Fruit fly (Drosophila melanogaster) whole organism, embryonic: ENCODE measurements around the gene eEF1alpha2.

Experiments
- CG10543 ChIP-seq: fragments of 200-800 bp; sonication (Bioruptor generic); optimal IDR thresholded peaks from 3 replicates; lab custom pipeline; 2017; ENCODE audit warnings: missing biosample characterization, mild to moderate bottlenecking, missing genetic modification characterization, moderate library complexity
- CG10565 ChIP-seq: fragments of 200-800 bp; sonication (Bioruptor generic); optimal IDR thresholded peaks from 3 replicates; lab custom pipeline; 2016; ENCODE audit warnings: missing biosample characterization, mild to moderate bottlenecking, missing genetic modification characterization
- CG11696 ChIP-seq: fragments of 200-800 bp; sonication (Bioruptor generic); IDR thresholded peaks from 2 replicates; pipeline ENCODE4 v1.3.6; 2022; ENCODE audit warnings: missing biosample characterization, missing genetic modification characterization
- CG13775 ChIP-seq: fragments of 200-800 bp; sonication (Bioruptor generic); optimal IDR thresholded peaks from 3 replicates; lab custom pipeline; 2017; ENCODE audit warnings: missing biosample characterization, mild to moderate bottlenecking, missing genetic modification characterization
- CG13894 ChIP-seq: fragments of 200-800 bp; sonication (Bioruptor generic); optimal IDR thresholded peaks from 3 replicates; lab custom pipeline; 2018; ENCODE audit warnings: missing biosample characterization, mild to moderate bottlenecking, missing genetic modification characterization, moderate library complexity
- CG16813 ChIP-seq: fragments of 200-800 bp; sonication (Bioruptor generic); IDR thresholded peaks from 3 replicates; pipeline ENCODE4 v1.3.6; 2022; ENCODE audit warnings: missing biosample characterization, missing genetic modification characterization; ENCODE audit not compliant: partially characterized antibody
- CG17361 ChIP-seq: fragments of 200-800 bp; sonication (Bioruptor generic); IDR thresholded peaks from 3 replicates; pipeline ENCODE4 v1.3.6; 2022; ENCODE audit warnings: missing biosample characterization, missing genetic modification characterization
- CG17612 ChIP-seq: fragments of 200-800 bp; sonication (Bioruptor generic); IDR thresholded peaks from 2 replicates; pipeline ENCODE4 v1.3.6; 2022; ENCODE audit warnings: missing biosample characterization, missing genetic modification characterization
- CG17802 ChIP-seq: fragments of 200-800 bp; sonication (Bioruptor generic); optimal IDR thresholded peaks from 2 replicates; lab custom pipeline; 2018; ENCODE audit warnings: missing biosample characterization, mild to moderate bottlenecking, missing genetic modification characterization, moderate library complexity
- CG18262 ChIP-seq: fragments of 200-800 bp; optimal IDR thresholded peaks from 3 replicates; lab custom pipeline; 2019; ENCODE audit warnings: missing biosample characterization, mild to moderate bottlenecking, missing genetic modification characterization, moderate library complexity
- CG18476 ChIP-seq: fragments of 200-800 bp; sonication (Bioruptor generic); optimal IDR thresholded peaks from 2 replicates; lab custom pipeline; 2016; ENCODE audit warnings: missing biosample characterization, mild to moderate bottlenecking, missing genetic modification characterization
- CG2116 ChIP-seq: fragments of 200-800 bp; sonication (Bioruptor generic); optimal IDR thresholded peaks from 3 replicates; lab custom pipeline; 2018; ENCODE audit warnings: missing biosample characterization, mild to moderate bottlenecking, missing genetic modification characterization
- CG2120 ChIP-seq: fragments of 200-800 bp; sonication (Bioruptor generic); optimal IDR thresholded peaks from 3 replicates; lab custom pipeline; 2016; ENCODE audit warnings: missing biosample characterization, missing genetic modification characterization
- CG31388 ChIP-seq: fragments of 200-800 bp; sonication (Bioruptor generic); optimal IDR thresholded peaks from 2 replicates; lab custom pipeline; 2016; ENCODE audit warnings: missing biosample characterization, missing genetic modification characterization
- CG3281 ChIP-seq: fragments of 200-800 bp; sonication (Bioruptor generic); optimal IDR thresholded peaks from 3 replicates; lab custom pipeline; 2017; ENCODE audit warnings: missing biosample characterization, mild to moderate bottlenecking, missing genetic modification characterization
- CG4282 ChIP-seq: fragments of 200-800 bp; sonication (Bioruptor generic); optimal IDR thresholded peaks from 2 replicates; lab custom pipeline; 2016; ENCODE audit warnings: missing biosample characterization, missing genetic modification characterization
- CG4360 ChIP-seq: fragments of 200-800 bp; sonication (Bioruptor generic); IDR thresholded peaks from 2 replicates; pipeline ENCODE4 v1.3.6; 2022; ENCODE audit warnings: missing biosample characterization, missing genetic modification characterization
- CG4730 ChIP-seq: fragments of 200-800 bp; sonication (Bioruptor generic); IDR thresholded peaks from 2 replicates; pipeline ENCODE4 v1.3.6; 2022; ENCODE audit warnings: missing biosample characterization, missing genetic modification characterization
- CG5245 ChIP-seq: fragments of 200-800 bp; sonication (Bioruptor generic); optimal IDR thresholded peaks from 3 replicates; lab custom pipeline; 2016; ENCODE audit warnings: missing biosample characterization, missing genetic modification characterization
- CG6654 ChIP-seq: fragments of 200-800 bp; sonication (Bioruptor generic); optimal IDR thresholded peaks from 2 replicates; lab custom pipeline; 2017; ENCODE audit warnings: missing biosample characterization, mild to moderate bottlenecking, missing genetic modification characterization
- CG8089 ChIP-seq: fragments of 200-800 bp; sonication (Bioruptor generic); optimal IDR thresholded peaks from 3 replicates; lab custom pipeline; 2016; ENCODE audit warnings: missing biosample characterization, missing genetic modification characterization
- CG8290 ChIP-seq, 3 experiments: fragments of 200-800 bp; sonication (Bioruptor generic); optimal IDR thresholded peaks; 2 replicates each; lab custom pipeline; 2016 to 2019; ENCODE audit warnings: missing biosample characterization in 3 of 3, missing genetic modification characterization in 3 of 3, mild to moderate bottlenecking in 2 of 3, moderate library complexity in 1 of 3
- CG8765 ChIP-seq: fragments of 200-800 bp; sonication (Bioruptor generic); IDR thresholded peaks from 2 replicates; pipeline ENCODE4 v1.3.6; 2022; ENCODE audit warnings: missing biosample characterization, missing genetic modification characterization
- CG8944 ChIP-seq: fragments of 200-800 bp; sonication (Bioruptor generic); optimal IDR thresholded peaks from 3 replicates; lab custom pipeline; 2016; ENCODE audit warnings: missing biosample characterization, missing genetic modification characterization
- Deaf1 ChIP-seq: fragments of 200-800 bp; optimal IDR thresholded peaks from 3 replicates; lab custom pipeline; 2019; ENCODE audit warnings: missing biosample characterization, mild to moderate bottlenecking, missing genetic modification characterization, moderate library complexity
- E2f2 ChIP-seq: fragments of 200-800 bp; sonication (Bioruptor generic); IDR thresholded peaks from 2 replicates; pipeline ENCODE4 v1.3.6; 2022; ENCODE audit warnings: missing biosample characterization, missing genetic modification characterization
- Ets65A ChIP-seq: fragments of 200-800 bp; sonication (Bioruptor generic); peaks from one replicate; lab custom pipeline; 2016; ENCODE audit warnings: missing biosample characterization, missing genetic modification characterization
- HmgD ChIP-seq: fragments of 200-800 bp; sonication (Bioruptor generic); optimal IDR thresholded peaks from 3 replicates; lab custom pipeline; 2016; ENCODE audit warnings: missing biosample characterization, missing genetic modification characterization
- Meics ChIP-seq: fragments of 200-800 bp; sonication (Bioruptor generic); optimal IDR thresholded peaks from 2 replicates; lab custom pipeline; 2017; ENCODE audit warnings: missing biosample characterization, mild to moderate bottlenecking, missing genetic modification characterization
- Nf-YA ChIP-seq: fragments of 200-800 bp; sonication (Bioruptor generic); IDR thresholded peaks from 2 replicates; pipeline ENCODE4 v1.3.6; 2022; ENCODE audit warnings: missing biosample characterization, missing genetic modification characterization
- Optix ChIP-seq: fragments of 200-800 bp; sonication (Bioruptor generic); IDR thresholded peaks from 3 replicates; pipeline ENCODE4 v1.3.6; 2022; ENCODE audit warnings: missing biosample characterization, missing genetic modification characterization
- Spps ChIP-seq: fragments of 200-800 bp; sonication (Bioruptor generic); optimal IDR thresholded peaks from 2 replicates; lab custom pipeline; 2018; ENCODE audit warnings: missing biosample characterization, mild to moderate bottlenecking, missing genetic modification characterization
- Xbp1 ChIP-seq: fragments of 200-800 bp; sonication (Bioruptor generic); optimal IDR thresholded peaks from 3 replicates; lab custom pipeline; 2016; ENCODE audit warnings: missing biosample characterization, mild to moderate bottlenecking, missing genetic modification characterization
- al ChIP-seq: fragments of 200-800 bp; sonication (Bioruptor generic); IDR thresholded peaks from 2 replicates; pipeline ENCODE4 v1.3.6; 2022; ENCODE audit warnings: missing biosample characterization, missing genetic modification characterization
- az2 ChIP-seq: fragments of 200-800 bp; sonication (Bioruptor generic); optimal IDR thresholded peaks from 3 replicates; lab custom pipeline; 2016; ENCODE audit warnings: missing biosample characterization, missing genetic modification characterization
- bsh ChIP-seq, 2 experiments: fragments of 200-800 bp; sonication (Bioruptor generic); optimal IDR thresholded peaks; 2 replicates each; lab custom pipeline; 2017 to 2018; ENCODE audit warnings: mild to moderate bottlenecking in 2 of 2, missing biosample characterization in 2 of 2, missing genetic modification characterization in 2 of 2, moderate library complexity in 1 of 2
- croc ChIP-seq: fragments of 200-800 bp; sonication (Bioruptor generic); conservative IDR thresholded peaks from 3 replicates; pipeline ENCODE4 v1.3.6; 2022; ENCODE audit warnings: missing biosample characterization, missing genetic modification characterization
- gsb-n ChIP-seq: fragments of 200-800 bp; sonication (Bioruptor generic); optimal IDR thresholded peaks from 3 replicates; lab custom pipeline; 2018; ENCODE audit warnings: missing biosample characterization, mild to moderate bottlenecking, missing genetic modification characterization
- hkb ChIP-seq, 2 experiments: fragments of 200-800 bp in 1 of 2; fragments of >200 bp in 1 of 2; sonication (Bioruptor generic) in 1 of 2; IDR thresholded peaks in 1 of 2; optimal IDR thresholded peaks in 1 of 2; 2 replicates each; pipeline versions ENCODE4 v1.3.6 to Lab custom; 2017 to 2022; ENCODE audit warnings: missing biosample characterization in 1 of 2, missing genetic modification characterization in 1 of 2
- jing ChIP-seq: fragments of 200-800 bp; sonication (Bioruptor generic); optimal IDR thresholded peaks from 2 replicates; lab custom pipeline; 2018; ENCODE audit warnings: missing biosample characterization, mild to moderate bottlenecking, missing genetic modification characterization
- jumu ChIP-seq: fragments of 200-800 bp; sonication (Bioruptor generic); optimal IDR thresholded peaks from 3 replicates; lab custom pipeline; 2016; ENCODE audit warnings: missing biosample characterization, missing genetic modification characterization
- lbe ChIP-seq: fragments of 200-800 bp; sonication (Bioruptor generic); optimal IDR thresholded peaks from 2 replicates; lab custom pipeline; 2016; ENCODE audit warnings: missing biosample characterization, mild to moderate bottlenecking, missing genetic modification characterization
- lola ChIP-seq, 3 experiments: fragments of >200 bp in 2 of 3; fragments of 200-800 bp in 1 of 3; sonication (Bioruptor generic) in 1 of 3; optimal IDR thresholded peaks; 2 replicates each; lab custom pipeline; 2017 to 2019; ENCODE audit warnings: missing biosample characterization in 3 of 3, missing genetic modification characterization in 3 of 3, mild to moderate bottlenecking in 1 of 3, moderate library complexity in 1 of 3
- luna ChIP-seq: fragments of 200-800 bp; sonication (Bioruptor generic); optimal IDR thresholded peaks from 2 replicates; lab custom pipeline; 2016; ENCODE audit warnings: missing biosample characterization, missing genetic modification characterization
- pros ChIP-seq: fragments of 200-800 bp; sonication (Bioruptor generic); optimal IDR thresholded peaks from 3 replicates; lab custom pipeline; 2019; ENCODE audit warnings: missing biosample characterization, mild to moderate bottlenecking, missing genetic modification characterization, moderate library complexity
- ro ChIP-seq: fragments of 200-800 bp; sonication (Bioruptor generic); IDR thresholded peaks from 2 replicates; pipeline ENCODE4 v1.3.6; 2022; ENCODE audit warnings: missing biosample characterization, missing genetic modification characterization
- sqz ChIP-seq: fragments of 200-800 bp; sonication (Bioruptor generic); optimal IDR thresholded peaks from 3 replicates; lab custom pipeline; 2018; ENCODE audit warnings: missing biosample characterization, mild to moderate bottlenecking, missing genetic modification characterization
- wek ChIP-seq: fragments of 200-800 bp; sonication (Bioruptor generic); optimal IDR thresholded peaks from 3 replicates; lab custom pipeline; 2018; ENCODE audit warnings: missing biosample characterization, mild to moderate bottlenecking, missing genetic modification characterization, moderate library complexity

Gene eEF1alpha2

dm6 chr3R:31776583-31777362 is 38.5 kb downstream of the eEF1alpha2 start, which contains the start of the genes CG2126 and faf (continued):
- TF ChIP-seq Ets65A (GFP tag; lab: Kevin White, UChicago) = peak; percentile 82
- peak; percentile 29 for TF ChIP-seq CG6654 (GFP tag; lab: Kevin White, UChicago)
- no peak; the same call in 2 of the 3 replicates for TF ChIP-seq Optix (GFP tag; lab: Robert Waterston, UW)
- peak; percentile 54 for TF ChIP-seq Deaf1
- TF ChIP-seq Nf-YA (GFP tag; lab: Robert Waterston, UW) = peak; percentile 46; the same call in 1 of the 2 replicates
- peak; percentile 77 for TF ChIP-seq CG2120 (GFP tag; lab: Kevin White, UChicago)
- peak; percentile 77 for TF ChIP-seq CG3281 (GFP tag; lab: Kevin White, UChicago)
- TF ChIP-seq CG13775 (GFP tag; lab: Kevin White, UChicago) = peak; percentile 79
- no peak for TF ChIP-seq sqz (GFP tag; lab: Kevin White, UChicago)
- TF ChIP-seq CG8765 (GFP tag; lab: Robert Waterston, UW) = peak; percentile 46; the same call in 1 of the 2 replicates
- peak; percentile 85 for TF ChIP-seq Xbp1 (GFP tag; lab: Kevin White, UChicago)
- peak; percentile 44 for TF ChIP-seq CG8290 (GFP tag; optimal IDR thresholded peaks at IDR 0.05; lab: Kevin White, UChicago)
- TF ChIP-seq CG8290 (tag; optimal IDR thresholded peaks at IDR 0.05; lab: Kevin White, UChicago) = no peak
- TF ChIP-seq CG17802 (tag; lab: Kevin White, UChicago) = peak; percentile 35
- TF ChIP-seq CG5245 (GFP tag; lab: Kevin White, UChicago) = peak; percentile 70
- peak; percentile 52; the same call in 1 of the 2 replicates for TF ChIP-seq CG4730 (GFP tag; lab: Robert Waterston, UW)
- TF ChIP-seq al (GFP tag; lab: Robert Waterston, UW) = peak; percentile 70
- no peak for TF ChIP-seq pros (GFP tag; lab: Kevin White, UChicago)
- peak in 1 of 3 experiments; percentile 72 for TF ChIP-seq lola (GFP tag; optimal IDR thresholded peaks at IDR 0.05; lab: Kevin White, UChicago)
- TF ChIP-seq ro = peak; percentile 23; the same call in 1 of the 2 replicates
- TF ChIP-seq CG10565 (GFP tag; lab: Kevin White, UChicago) = no peak
- no peak for TF ChIP-seq CG4282
- no peak for TF ChIP-seq CG13894 (tag; lab: Kevin White, UChicago)
- TF ChIP-seq bsh (GFP tag; optimal IDR thresholded peaks at IDR 0.05; lab: Kevin White, UChicago) = peak; percentile 15 to 79
- peak; percentile 75 for TF ChIP-seq az2 (GFP tag; lab: Kevin White, UChicago)
- TF ChIP-seq hkb (optimal IDR thresholded peaks at IDR 0.05; lab: Kevin White, UChicago) = no peak
- peak; percentile 79 for TF ChIP-seq hkb (GFP tag; IDR thresholded peaks at IDR 0.05; lab: Robert Waterston, UW)
- TF ChIP-seq CG31388 = peak; percentile 48
- peak; percentile 51 for TF ChIP-seq E2f2 (GFP tag; lab: Robert Waterston, UW)
- peak; percentile 21 for TF ChIP-seq CG8089 (GFP tag; lab: Kevin White, UChicago)
- peak; percentile 55 for TF ChIP-seq lbe (GFP tag; lab: Kevin White, UChicago)
- no peak; the same call in 1 of the 2 replicates for TF ChIP-seq CG17612 (GFP tag; lab: Robert Waterston, UW)
- TF ChIP-seq CG10543 (GFP tag; lab: Kevin White, UChicago) = peak; percentile 83
- 0 out of 3 replicates have a peak, but pooled peaks have one; percentile 35 for TF ChIP-seq croc (GFP tag; lab: Robert Waterston, UW)
- no peak for TF ChIP-seq luna
- TF ChIP-seq CG11696 (GFP tag; lab: Robert Waterston, UW) = peak; percentile 51
- no peak for TF ChIP-seq wek
- peak; percentile 12 for TF ChIP-seq jumu (GFP tag; lab: Kevin White, UChicago)
- TF ChIP-seq jing = no peak
- 0 out of 2 replicates have a peak, but pooled peaks have one; percentile 22 for TF ChIP-seq CG4360 (GFP tag; lab: Robert Waterston, UW)
- TF ChIP-seq CG17361 (GFP tag; lab: Robert Waterston, UW) = peak; percentile 91
- peak; percentile 40 for TF ChIP-seq CG18476 (GFP tag; lab: Kevin White, UChicago)
- TF ChIP-seq CG18262 (tag; lab: Kevin White, UChicago) = peak; percentile 87
- TF ChIP-seq CG8944 (GFP tag; lab: Kevin White, UChicago) = peak; percentile 31
- TF ChIP-seq CG16813 = peak; percentile 46; the same call in 1 of the 3 replicates
- TF ChIP-seq HmgD (GFP tag; lab: Kevin White, UChicago) = no peak
- peak; percentile 67 for TF ChIP-seq gsb-n (tag; lab: Kevin White, UChicago)
- TF ChIP-seq CG2116 (GFP tag; lab: Kevin White, UChicago) = peak; percentile 75
- peak; percentile 74 for TF ChIP-seq Meics
- TF ChIP-seq Spps (tag; lab: Kevin White, UChicago) = peak; percentile 25
